Fruit fly (Drosophila melanogaster) whole organism, prepupa: ENCODE results near the gene CG11504.
A peak's percentile ranks its signal among the peaks of the same experiment; 100 is the strongest.

Experiments
- CG11902 ChIP-seq: fragments of 200-800 bp; sonication (Bioruptor generic); optimal IDR thresholded peaks from 3 replicates; lab custom pipeline; 2016; ENCODE audit warnings: missing biosample characterization, missing genetic modification characterization
- CG3919 ChIP-seq: fragments of 200-800 bp; sonication (Bioruptor generic); optimal IDR thresholded peaks from 3 replicates; lab custom pipeline; 2016; ENCODE audit warnings: missing biosample characterization, missing genetic modification characterization
- CG8319 ChIP-seq: fragments of 200-800 bp; sonication (Bioruptor generic); optimal IDR thresholded peaks from 3 replicates; lab custom pipeline; 2016; ENCODE audit warnings: missing biosample characterization, missing genetic modification characterization
- Eip78C ChIP-seq: fragments of 200-800 bp; sonication (Bioruptor generic); peaks from one replicate; lab custom pipeline; 2016; ENCODE audit warnings: missing biosample characterization, missing genetic modification characterization
- Ets21C ChIP-seq: fragments of 200-800 bp; sonication (Bioruptor generic); optimal IDR thresholded peaks from 3 replicates; lab custom pipeline; 2016; ENCODE audit warnings: missing biosample characterization, missing genetic modification characterization
- Hr4 ChIP-seq: fragments of 200-800 bp; sonication (Bioruptor generic); optimal IDR thresholded peaks from 3 replicates; lab custom pipeline; 2016; ENCODE audit warnings: missing biosample characterization, missing genetic modification characterization
- Sox102F ChIP-seq: fragments of 200-800 bp; sonication (Bioruptor generic); optimal IDR thresholded peaks from 2 replicates; lab custom pipeline; 2016; ENCODE audit warnings: missing biosample characterization, mild to moderate bottlenecking, missing genetic modification characterization
- Sox15 ChIP-seq: fragments of 200-800 bp; sonication (Bioruptor generic); optimal IDR thresholded peaks from 3 replicates; lab custom pipeline; 2016; ENCODE audit warnings: missing biosample characterization, missing genetic modification characterization
- dsx ChIP-seq: fragments of 200-800 bp; optimal IDR thresholded peaks from 3 replicates; lab custom pipeline; 2019; ENCODE audit warnings: missing biosample characterization, mild to moderate bottlenecking, missing genetic modification characterization, moderate library complexity; ENCODE audit not compliant: poor library complexity, severe bottlenecking
- fd59A ChIP-seq: fragments of 200-800 bp; sonication (Bioruptor generic); optimal IDR thresholded peaks from 2 replicates; lab custom pipeline; 2017; ENCODE audit warnings: missing biosample characterization, mild to moderate bottlenecking, missing genetic modification characterization, missing genetic modification reagents
- salr ChIP-seq, 2 experiments: fragments of 200-800 bp; sonication (Bioruptor generic); optimal IDR thresholded peaks; 3 replicates each; lab custom pipeline; 2016 to 2018; ENCODE audit warnings: missing biosample characterization in 2 of 2, missing genetic modification characterization in 2 of 2, mild to moderate bottlenecking in 1 of 2

DNA sequence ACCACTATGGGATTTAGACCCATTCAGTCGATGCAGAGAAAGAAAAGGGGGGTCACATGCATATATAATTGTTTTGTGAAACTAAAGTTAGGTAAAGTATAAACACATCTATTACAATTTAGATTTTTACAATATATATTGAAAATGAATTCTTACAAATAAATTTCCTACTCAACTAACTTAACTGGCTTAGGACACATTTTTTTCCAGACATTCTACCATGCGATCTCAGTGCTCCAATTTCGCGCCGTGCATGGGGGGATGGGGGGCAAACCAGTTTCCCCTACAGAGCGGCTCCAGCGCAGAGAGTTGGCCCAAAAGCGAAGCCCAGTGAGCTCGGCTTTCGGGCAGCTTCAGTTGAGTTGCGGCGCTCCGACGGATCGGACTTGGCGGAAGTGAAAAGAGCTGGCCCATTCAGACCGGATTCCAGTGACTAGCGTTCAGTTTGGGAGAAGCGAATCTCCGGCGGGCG is 14.6 kb upstream of the CG11504 start, which contains the start of gene CG7896:
- TF ChIP-seq Sox102F (peak; percentile 80), Ets21C (GFP tag; lab: Kevin White, UChicago) (peak; percentile 69), fd59A (GFP tag; lab: Kevin White, UChicago) (peak; percentile 76), salr (GFP tag; optimal IDR thresholded peaks at IDR 0.05; lab: Kevin White, UChicago) (peak; percentile 18 to 72), CG3919 (GFP tag; lab: Kevin White, UChicago) (peak; percentile 83), CG11902 (GFP tag; lab: Kevin White, UChicago) (peak; percentile 76), Hr4 (GFP tag; lab: Kevin White, UChicago) (peak; percentile 87), Sox15 (GFP tag; lab: Kevin White, UChicago) (peak; percentile 75), Eip78C (GFP tag; lab: Kevin White, UChicago) (peak; percentile 94), dsx (GFP tag; lab: Kevin White, UChicago) (peak; percentile 76), CG8319 (GFP tag; lab: Kevin White, UChicago) (peak; percentile 78)
